Worm (Caenorhabditis elegans): ENCODE data around the gene hrde-2.

DNA sequence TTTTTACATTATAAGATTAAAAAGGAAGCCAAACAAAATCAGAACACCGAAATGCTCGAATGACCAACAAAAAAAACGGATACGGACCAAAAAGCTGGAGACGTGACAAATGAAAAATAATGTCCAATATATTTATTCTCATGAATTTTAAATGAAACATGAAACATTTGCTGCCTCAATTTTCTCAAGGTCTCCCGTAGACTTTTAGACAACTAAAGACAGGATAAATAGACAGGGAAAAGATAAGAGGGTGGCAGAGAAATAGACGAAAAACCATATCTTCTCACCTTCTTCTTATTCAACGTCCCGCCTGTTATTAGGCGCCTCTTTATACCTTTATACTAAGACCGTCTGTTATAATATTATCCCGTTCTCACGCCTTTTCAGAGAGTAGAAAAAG, 10.9 kb downstream of the hrde-2 start:
- TF ChIP-seq egl-27 (tag; optimal IDR thresholded peaks at IDR 0.05) (no peak), ceh-82 (tag; optimal IDR thresholded peaks at IDR 0.05) (no peak), nhr-77 (tag; optimal IDR thresholded peaks at IDR 0.05) (no peak), dmd-4 (tag; optimal IDR thresholded peaks at IDR 0.05) (no peak), nhr-11 (tag; optimal IDR thresholded peaks at IDR 0.05) (no peak)
